Fruit fly (Drosophila melanogaster): ENCODE results near the gene CG18473.

- TF ChIP-seq toe (GFP tag; optimal IDR thresholded peaks at IDR 0.05): no peak
- TF ChIP-seq ovo (GFP tag; optimal IDR thresholded peaks at IDR 0.05): no peak
- no peak for TF ChIP-seq CG33017 (tag; optimal IDR thresholded peaks at IDR 0.05)
Measured at dm6 chr3R:9359393-9359792, 3.7 kb upstream of the CG18473 start.

Data from whole organism, adult.